Worm (Caenorhabditis elegans) whole organism, young adult: ENCODE data around the gene B0244.15.

ENCODE experiments used
- B0336.3 ChIP-seq: fragments of 200-800 bp; sonication (Bioruptor generic); IDR thresholded peaks from 2 replicates; pipeline ENCODE4 v1.3.6; 2022; ENCODE audit warnings: missing genetic modification characterization, missing compliant biosample characterization
- C17E4.6 ChIP-seq: fragments of 200-800 bp; sonication (Bioruptor generic); IDR thresholded peaks from 2 replicates; pipeline ENCODE4 v1.3.6; 2022; ENCODE audit warnings: missing genetic modification reagents, missing genetic modification characterization, missing compliant biosample characterization
- F23B12.7 ChIP-seq: sonication (generic microtip); optimal IDR thresholded peaks from 2 replicates; lab custom pipeline; 2017; ENCODE audit warnings: missing genetic modification characterization, mild to moderate bottlenecking, missing compliant biosample characterization, antibody characterized with exemption, moderate library complexity; ENCODE audit not compliant: insufficient read depth
- F33H1.4 ChIP-seq: fragments of 200-800 bp; sonication (Bioruptor generic); IDR thresholded peaks from 2 replicates; pipeline ENCODE4 v1.3.6; 2022; ENCODE audit warnings: missing genetic modification reagents, missing genetic modification characterization, missing compliant biosample characterization
- F37B4.10 ChIP-seq: fragments of 200-800 bp; sonication (Bioruptor generic); IDR thresholded peaks from 2 replicates; pipeline ENCODE4 v1.3.6; 2022; ENCODE audit warnings: missing genetic modification characterization, missing compliant biosample characterization
- F49E8.2 ChIP-seq: sonication (generic microtip); optimal IDR thresholded peaks from 3 replicates; lab custom pipeline; 2017; ENCODE audit warnings: missing genetic modification characterization, mild to moderate bottlenecking, missing compliant biosample characterization, antibody characterized with exemption, moderate library complexity; ENCODE audit not compliant: insufficient read depth
- Y95B8A.8 ChIP-seq: fragments of 200-800 bp; sonication (Bioruptor generic); IDR thresholded peaks from 2 replicates; pipeline ENCODE4 v1.3.6; 2022; ENCODE audit warnings: missing genetic modification reagents, missing genetic modification characterization, missing compliant biosample characterization
- akir-1 ChIP-seq: fragments of 200-800 bp; sonication (Bioruptor generic); optimal IDR thresholded peaks from 2 replicates; lab custom pipeline; 2018; ENCODE audit warnings: mild to moderate bottlenecking, missing genetic modification characterization, moderate library complexity, missing compliant biosample characterization
- bed-1 ChIP-seq: fragments of 200-800 bp; sonication (Bioruptor generic); IDR thresholded peaks from 2 replicates; pipeline ENCODE4 v1.3.6; 2022; ENCODE audit warnings: missing genetic modification reagents, missing genetic modification characterization, missing compliant biosample characterization
- cebp-2 ChIP-seq: fragments of 200-800 bp; sonication (Bioruptor generic); IDR thresholded peaks from 2 replicates; pipeline ENCODE4 v1.3.6; 2022; ENCODE audit warnings: missing genetic modification characterization, missing compliant biosample characterization
- ceh-40 ChIP-seq: fragments of 200-800 bp; sonication (Bioruptor generic); IDR thresholded peaks from 2 replicates; pipeline ENCODE4 v1.3.6; 2022; ENCODE audit warnings: missing genetic modification characterization, missing compliant biosample characterization
- ceh-58 ChIP-seq: fragments of 200-800 bp; sonication (Bioruptor generic); IDR thresholded peaks from 2 replicates; pipeline ENCODE4 v1.3.6; 2022; ENCODE audit warnings: missing genetic modification characterization, missing compliant biosample characterization
- dox-1 ChIP-seq: fragments of 200-800 bp; sonication (Bioruptor generic); IDR thresholded peaks from 2 replicates; pipeline ENCODE4 v1.3.6; 2022; ENCODE audit warnings: missing genetic modification reagents, missing genetic modification characterization, missing compliant biosample characterization
- ekl-4 ChIP-seq: fragments of 200-800 bp; sonication (Bioruptor generic); IDR thresholded peaks from 2 replicates; pipeline ENCODE4 v1.3.6; 2022; ENCODE audit warnings: missing genetic modification reagents, missing genetic modification characterization, missing compliant biosample characterization
- fkh-3 ChIP-seq: sonication (generic microtip); optimal IDR thresholded peaks from 2 replicates; lab custom pipeline; 2016; ENCODE audit warnings: mild to moderate bottlenecking, missing genetic modification characterization, missing compliant biosample characterization
- hlh-26 ChIP-seq: fragments of 200-800 bp; sonication (Bioruptor generic); conservative IDR thresholded peaks from 2 replicates; pipeline ENCODE4 v1.3.6; 2022; ENCODE audit warnings: missing genetic modification reagents, missing genetic modification characterization, missing compliant biosample characterization
- hmg-1.2 ChIP-seq: fragments of 200-800 bp; sonication (Bioruptor generic); IDR thresholded peaks from 2 replicates; pipeline ENCODE4 v1.3.6; 2022; ENCODE audit warnings: missing genetic modification reagents, missing genetic modification characterization, missing compliant biosample characterization
- hrde-1 ChIP-seq: sonication (generic microtip); optimal IDR thresholded peaks from 2 replicates; lab custom pipeline; 2016; ENCODE audit warnings: missing genetic modification characterization, mild to moderate bottlenecking, missing compliant biosample characterization, moderate library complexity, missing genotype, missing genetic modification reagents, borderline replicate concordance
- lag-1 ChIP-seq: fragments of 200-800 bp; sonication (Bioruptor generic); IDR thresholded peaks from 2 replicates; pipeline ENCODE4 v1.3.6; 2022; ENCODE audit warnings: missing genetic modification reagents, missing genetic modification characterization, missing compliant biosample characterization
- lin-40 ChIP-seq: sonication (generic microtip); optimal IDR thresholded peaks from 2 replicates; lab custom pipeline; 2016; ENCODE audit warnings: missing genetic modification characterization, mild to moderate bottlenecking, missing compliant biosample characterization, missing genotype, missing genetic modification reagents
- lsl-1 ChIP-seq: fragments of 200-800 bp; sonication (Bioruptor generic); optimal IDR thresholded peaks from 2 replicates; lab custom pipeline; 2018; ENCODE audit warnings: mild to moderate bottlenecking, missing genetic modification characterization, moderate library complexity, missing compliant biosample characterization
- madf-6 ChIP-seq: fragments of 200-800 bp; sonication (Bioruptor generic); IDR thresholded peaks from 2 replicates; pipeline ENCODE4 v1.3.6; 2022; ENCODE audit warnings: missing genetic modification reagents, missing genetic modification characterization, missing compliant biosample characterization
- mes-4 ChIP-seq: sonication (generic microtip); optimal IDR thresholded peaks from 2 replicates; lab custom pipeline; 2016; ENCODE audit warnings: missing genotype, missing genetic modification characterization, missing compliant biosample characterization
- nhr-179 ChIP-seq: sonication (generic microtip); optimal IDR thresholded peaks from 2 replicates; lab custom pipeline; 2016; ENCODE audit warnings: mild to moderate bottlenecking, missing genetic modification characterization, missing compliant biosample characterization
- nhr-27 ChIP-seq: fragments of 200-800 bp; sonication (Bioruptor generic); optimal IDR thresholded peaks from 2 replicates; lab custom pipeline; 2018; ENCODE audit warnings: mild to moderate bottlenecking, missing genetic modification characterization, moderate library complexity, missing compliant biosample characterization
- nhr-80 ChIP-seq: sonication (generic microtip); optimal IDR thresholded peaks from 2 replicates; lab custom pipeline; 2016; ENCODE audit warnings: missing genetic modification characterization, missing compliant biosample characterization
- rpc-1 ChIP-seq, 2 experiments: fragments of 150-350 bp in 1 of 2; sonication (generic microtip) in 1 of 2; optimal IDR thresholded peaks; 2 replicates each; lab custom pipeline; 2014 to 2018; ENCODE audit warnings: missing biosample characterization in 1 of 2, missing genetic modification characterization in 1 of 2, missing genetic modification reagents in 1 of 2, missing genotype in 1 of 2
- snpc-1.1 ChIP-seq: sonication (generic microtip); optimal IDR thresholded peaks from 2 replicates; lab custom pipeline; 2017; ENCODE audit warnings: missing genetic modification characterization, mild to moderate bottlenecking, missing compliant biosample characterization, antibody characterized with exemption, moderate library complexity, missing genotype, missing genetic modification reagents; ENCODE audit not compliant: insufficient read depth
- tlf-1 ChIP-seq: fragments of 200-800 bp; sonication (Bioruptor generic); optimal IDR thresholded peaks from 2 replicates; lab custom pipeline; 2018; ENCODE audit warnings: mild to moderate bottlenecking, missing genetic modification characterization, missing compliant biosample characterization
- ztf-26 ChIP-seq: sonication (generic microtip); optimal IDR thresholded peaks from 2 replicates; lab custom pipeline; 2017; ENCODE audit warnings: missing genetic modification characterization, missing compliant biosample characterization

The B0244.15 gene

ce11 chrIII:5727827-5728226 is 15.4 kb upstream of the B0244.15 start, which contains the start of gene egg-1 (continued):
- TF ChIP-seq fkh-3 (no peak), mes-4 (tag; lab: Kevin White, UChicago) (no peak), rpc-1 (optimal IDR thresholded peaks at IDR 0.05; lab: Kevin White, UChicago) (no peak), rpc-1 (tag; optimal IDR thresholded peaks at IDR 0.05; lab: Kevin White, UChicago) (no peak), F23B12.7 (peak; percentile 75), bed-1 (no peak), ceh-40 (GFP tag; lab: Robert Waterston, UW) (no peak), F37B4.10 (GFP tag; lab: Robert Waterston, UW) (no peak), lin-40 (tag; lab: Kevin White, UChicago) (no peak), snpc-1.1 (tag; lab: Kevin White, UChicago) (peak; percentile 21), F49E8.2 (tag; lab: Kevin White, UChicago) (peak; percentile 92), ceh-58 (GFP tag; lab: Robert Waterston, UW) (no peak)
- TF ChIP-seq, all 124 proteins: peak for 45

- TF ChIP-seq ztf-26 (tag; lab: Kevin White, UChicago) (no peak), hlh-26 (GFP tag; lab: Robert Waterston, UW) (no peak), nhr-27 (tag; lab: Kevin White, UChicago) (no peak), hmg-1.2 (GFP tag; lab: Robert Waterston, UW) (0 out of 2 replicates have a peak, but pooled peaks have one; percentile 9)
Measured at ce11 chrIII:5729367-5729766, 13.8 kb upstream of the B0244.15 start.

- TF ChIP-seq akir-1 (GFP tag; lab: Kevin White, UChicago) (no peak), lag-1 (no peak), B0336.3 (no peak), madf-6 (GFP tag; lab: Robert Waterston, UW) (peak; percentile 61), F33H1.4 (GFP tag; lab: Robert Waterston, UW) (0 out of 2 replicates have a peak, but pooled peaks have one; percentile 15), Y95B8A.8 (GFP tag; lab: Robert Waterston, UW) (0 out of 2 replicates have a peak, but pooled peaks have one; percentile 20), lsl-1 (peak; percentile 21), tlf-1 (no peak), ekl-4 (GFP tag; lab: Robert Waterston, UW) (0 out of 2 replicates have a peak, but pooled peaks have one; percentile 54), hrde-1 (tag; lab: Kevin White, UChicago) (peak; percentile 21)
Measured at ce11 chrIII:5730041-5730440, 13.1 kb upstream of the B0244.15 start.

- TF ChIP-seq dox-1 (GFP tag; lab: Robert Waterston, UW) (no peak), nhr-179 (tag; lab: Kevin White, UChicago) (no peak), C17E4.6 (no peak), nhr-80 (tag; lab: Kevin White, UChicago) (peak; percentile 16), cebp-2 (no peak)
Measured at ce11 chrIII:5730980-5731636, 12.1 kb upstream of the B0244.15 start, which contains the start of the genes B0244.9 and B0244.7. Gene B0244.9 (minus strand): TSS chrIII:5731030. Gene B0244.7 (plus strand): TSS chrIII:5731501.

ce11 chrIII:5732925-5733324 is 10.3 kb upstream of the B0244.15 start, which contains the start of gene B0244.17:
Gene B0244.17 (plus strand): TSS chrIII:5733225.
- TF ChIP-seq tlf-1 (no peak), nhr-80 (tag; lab: Kevin White, UChicago) (peak; percentile 0)
- TF ChIP-seq, all 124 proteins: peak for 1
